Worm (Caenorhabditis elegans): Measurements from ENCODE around the gene ubxn-3.

Gene ubxn-3

DNA sequence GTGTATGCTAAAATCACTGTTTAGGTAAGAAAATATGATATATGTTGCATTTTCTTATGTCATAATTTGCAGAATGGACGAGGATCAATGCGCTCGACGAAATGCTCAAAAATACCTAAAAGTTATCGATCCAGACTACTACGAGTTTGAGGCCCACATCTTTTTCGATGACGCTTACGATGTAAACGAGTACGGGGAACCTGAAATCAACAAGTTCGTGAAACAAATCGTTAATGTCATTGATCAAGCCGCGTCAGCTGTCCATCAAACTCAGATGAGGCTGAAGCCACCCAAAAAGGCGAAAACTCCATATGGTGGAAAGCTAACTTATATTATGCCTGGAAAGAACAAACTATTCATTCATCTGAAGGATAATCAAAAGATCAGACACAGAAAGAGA is 12.4 kb downstream of the ubxn-3 start:
- no peak for TF ChIP-seq akir-1 (GFP tag; optimal IDR thresholded peaks at IDR 0.05)
- no peak for TF ChIP-seq nfya-2 (GFP tag; IDR thresholded peaks at IDR 0.05)
- TF ChIP-seq mes-4 (tag; optimal IDR thresholded peaks at IDR 0.05) = no peak
- no peak for TF ChIP-seq C17E4.6 (GFP tag; IDR thresholded peaks at IDR 0.05)
- TF ChIP-seq F39B2.1 (GFP tag; IDR thresholded peaks at IDR 0.05) = no peak
- TF ChIP-seq atf-7 (tag; optimal IDR thresholded peaks at IDR 0.05) = no peak
- no peak for TF ChIP-seq rec-8 (tag; optimal IDR thresholded peaks at IDR 0.05)
- no peak for TF ChIP-seq nhr-179 (tag; optimal IDR thresholded peaks at IDR 0.05)
- TF ChIP-seq Y67H2A.10 (GFP tag; conservative IDR thresholded peaks at IDR 0.05) = no peak
- TF ChIP-seq egl-44 (GFP tag; IDR thresholded peaks at IDR 0.05) = no peak

DNA sequence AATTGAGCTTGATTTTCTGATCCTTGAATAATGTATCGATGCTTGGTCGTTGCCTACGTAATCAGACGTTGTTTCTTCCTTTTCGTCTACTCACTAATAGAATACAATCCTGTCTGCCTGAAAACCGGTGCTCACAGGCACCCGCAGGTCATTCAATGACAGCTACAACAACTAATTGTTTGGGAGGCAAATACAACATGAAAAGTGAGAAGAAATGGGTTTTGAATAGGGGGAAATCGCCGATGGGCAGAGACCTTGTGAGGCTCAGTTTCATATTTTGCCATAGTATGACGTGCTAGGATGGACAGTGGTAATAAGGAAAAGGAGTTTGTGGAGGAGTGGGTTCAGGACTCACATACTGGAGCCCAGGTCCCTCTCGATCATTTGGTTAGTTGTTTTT is 23.8 kb downstream of the ubxn-3 start, which contains the start of gene chs-2:
chs-2 (plus strand) TSS at position 301 of the 400 bp plus-strand sequence.
- no peak for TF ChIP-seq hmg-20 (GFP tag; IDR thresholded peaks at IDR 0.05)
- no peak for TF ChIP-seq tlf-1 (GFP tag; optimal IDR thresholded peaks at IDR 0.05)
- TF ChIP-seq lag-1 (GFP tag; IDR thresholded peaks at IDR 0.05) = no peak
- no peak for TF ChIP-seq nhr-179 (tag; optimal IDR thresholded peaks at IDR 0.05)
- TF ChIP-seq ets-4 (GFP tag; optimal IDR thresholded peaks at IDR 0.05) = no peak

DNA sequence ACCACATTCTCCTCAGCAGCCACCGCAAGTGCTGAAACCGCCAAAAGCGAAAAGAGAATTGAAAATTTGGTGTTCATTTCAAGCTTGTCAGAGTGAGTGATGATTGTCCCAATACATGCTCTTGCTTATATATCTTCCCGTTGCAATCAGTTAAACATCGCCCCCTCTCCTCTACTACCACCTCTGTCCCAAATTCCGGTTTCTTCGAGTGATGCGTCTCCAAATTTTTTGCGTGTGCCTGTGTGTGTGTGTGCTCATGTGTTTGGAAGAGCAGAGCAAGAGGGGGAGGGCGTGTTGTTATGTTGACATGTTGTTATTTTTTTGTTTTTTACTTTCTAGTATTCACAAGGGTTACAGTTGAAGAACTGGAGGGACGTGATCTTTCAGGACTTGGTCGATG is 26.0 kb downstream of the ubxn-3 start, which contains the start of gene abu-11:
abu-11 (minus strand) TSS at position 101 of the 400 bp plus-strand sequence.
- no peak for TF ChIP-seq let-526 (GFP tag; IDR thresholded peaks at IDR 0.05)
- TF ChIP-seq lsl-1 (GFP tag; optimal IDR thresholded peaks at IDR 0.05) = no peak
- no peak for TF ChIP-seq ceh-100 (GFP tag; IDR thresholded peaks at IDR 0.05)
- TF ChIP-seq ceh-40 (GFP tag; IDR thresholded peaks at IDR 0.05) = no peak
- no peak for TF ChIP-seq fkh-3 (tag; optimal IDR thresholded peaks at IDR 0.05)
- no peak for TF ChIP-seq nhr-27 (tag; optimal IDR thresholded peaks at IDR 0.05)
- no peak for TF ChIP-seq ets-4 (GFP tag; optimal IDR thresholded peaks at IDR 0.05)
- TF ChIP-seq F55B11.4 (tag; optimal IDR thresholded peaks at IDR 0.05; ENCODE audit: borderline replicate concordance, insufficient read depth) = no peak
- TF ChIP-seq egrh-3 (GFP tag; IDR thresholded peaks at IDR 0.05) = no peak
- no peak for TF ChIP-seq snpc-1.3 (tag; optimal IDR thresholded peaks at IDR 0.05; ENCODE audit: insufficient read depth)
- TF ChIP-seq lin-35 (GFP tag; optimal IDR thresholded peaks at IDR 0.05) = no peak
- TF ChIP-seq madf-3 (GFP tag; IDR thresholded peaks at IDR 0.05) = no peak
- no peak for TF ChIP-seq Y53F4B.3 (GFP tag; IDR thresholded peaks at IDR 0.05)
- no peak for TF ChIP-seq B0019.2 (GFP tag; conservative IDR thresholded peaks at IDR 0.05)
- TF ChIP-seq F57C9.4 (tag; optimal IDR thresholded peaks at IDR 0.05) = no peak
- no peak for TF ChIP-seq ztf-25 (GFP tag; IDR thresholded peaks at IDR 0.05)
- TF ChIP-seq F33H1.4 (GFP tag; IDR thresholded peaks at IDR 0.05) = no peak

ce11 chrII:192584-192983 is 27.9 kb downstream of the ubxn-3 start:
- TF ChIP-seq zfh-2 (GFP tag; conservative IDR thresholded peaks at IDR 0.05) (peak; percentile 53; the same call in 1 of the 2 replicates), madf-8 (GFP tag; conservative IDR thresholded peaks at IDR 0.05) (no peak)

ce11 chrII:188967-189366 is 31.5 kb downstream of the ubxn-3 start, which contains the start of gene T01D1.5:
T01D1.5 (minus strand) TSS chrII:189067.
- TF ChIP-seq atf-7 (tag; optimal IDR thresholded peaks at IDR 0.05) (no peak), sea-2 (GFP tag; IDR thresholded peaks at IDR 0.05) (no peak), F49E8.2 (tag; optimal IDR thresholded peaks at IDR 0.05; ENCODE audit: insufficient read depth) (no peak), dox-1 (GFP tag; IDR thresholded peaks at IDR 0.05) (no peak), aptf-2 (GFP tag; conservative IDR thresholded peaks at IDR 0.05) (no peak), mxl-1 (tag; optimal IDR thresholded peaks at IDR 0.05) (no peak), ztf-25 (GFP tag; IDR thresholded peaks at IDR 0.05) (no peak)

All from whole organism, young adult.